Fruit fly (Drosophila melanogaster) whole organism, adult: Measurements from ENCODE around the gene Trax.

Source experiments
- CG11617 ChIP-seq: fragments of 200-800 bp; sonication (Bioruptor generic); optimal IDR thresholded peaks from 2 replicates; lab custom pipeline; 2017; ENCODE audit warnings: mild to moderate bottlenecking, missing biosample characterization, missing genetic modification reagents, missing genetic modification characterization
- CG12768 ChIP-seq: fragments of 200-800 bp; sonication (Bioruptor generic); optimal IDR thresholded peaks from 2 replicates; lab custom pipeline; 2017; ENCODE audit warnings: missing biosample characterization, missing genetic modification characterization, mild to moderate bottlenecking, moderate library complexity, missing genetic modification reagents
- CG14711 ChIP-seq: fragments of 200-800 bp; sonication (Bioruptor generic); optimal IDR thresholded peaks from 2 replicates; lab custom pipeline; 2018; ENCODE audit warnings: missing biosample characterization, mild to moderate bottlenecking, missing genetic modification characterization, moderate library complexity
- CG1620 ChIP-seq: fragments of 200-800 bp; sonication (Bioruptor generic); optimal IDR thresholded peaks from 2 replicates; lab custom pipeline; 2016; ENCODE audit warnings: missing biosample characterization, missing genetic modification characterization
- CG33017 ChIP-seq: fragments of 200-800 bp; sonication (Bioruptor generic); optimal IDR thresholded peaks from 2 replicates; lab custom pipeline; 2018; ENCODE audit warnings: missing biosample characterization, mild to moderate bottlenecking, missing genetic modification characterization, moderate library complexity
- CG5204 ChIP-seq: fragments of 200-800 bp; sonication (Bioruptor generic); optimal IDR thresholded peaks from 2 replicates; lab custom pipeline; 2016; ENCODE audit warnings: missing biosample characterization, missing genetic modification characterization
- CG7045 ChIP-seq: fragments of 200-800 bp; sonication (Bioruptor generic); optimal IDR thresholded peaks from 2 replicates; lab custom pipeline; 2017; ENCODE audit warnings: missing biosample characterization, mild to moderate bottlenecking, missing genetic modification characterization
- CG7101 ChIP-seq: fragments of 200-800 bp; sonication (Bioruptor generic); optimal IDR thresholded peaks from 2 replicates; lab custom pipeline; 2018; ENCODE audit warnings: missing biosample characterization, mild to moderate bottlenecking, missing genetic modification characterization, moderate library complexity
- Clk ChIP-seq: fragments of 200-800 bp; sonication (Bioruptor generic); optimal IDR thresholded peaks from 2 replicates; lab custom pipeline; 2017; ENCODE audit warnings: missing biosample characterization, missing genetic modification characterization
- Crg-1 ChIP-seq: fragments of 200-800 bp; sonication (Bioruptor generic); optimal IDR thresholded peaks from 2 replicates; lab custom pipeline; 2016; ENCODE audit warnings: missing biosample characterization, missing genetic modification characterization
- Hr96 ChIP-seq: fragments of 200-800 bp; sonication (Bioruptor generic); optimal IDR thresholded peaks from 2 replicates; lab custom pipeline; 2016; ENCODE audit warnings: missing biosample characterization, missing genetic modification characterization
- Mnt ChIP-seq: fragments of 200-800 bp; sonication (Bioruptor generic); optimal IDR thresholded peaks from 2 replicates; lab custom pipeline; 2016; ENCODE audit warnings: missing biosample characterization, mild to moderate bottlenecking, missing genetic modification characterization
- bab1 ChIP-seq: fragments of 200-800 bp; sonication (Bioruptor generic); optimal IDR thresholded peaks from 3 replicates; lab custom pipeline; 2019; ENCODE audit warnings: missing biosample characterization, mild to moderate bottlenecking, missing genetic modification characterization, moderate library complexity
- cic ChIP-seq: fragments of 200-800 bp; sonication (Bioruptor generic); optimal IDR thresholded peaks from 2 replicates; lab custom pipeline; 2017; ENCODE audit warnings: missing biosample characterization, mild to moderate bottlenecking, missing genetic modification characterization, moderate library complexity
- cnc ChIP-seq, 2 experiments: fragments of >200 bp; optimal IDR thresholded peaks; 2 replicates each; lab custom pipeline; 2017
- kay ChIP-seq: fragments of 200-800 bp; sonication (Bioruptor generic); peaks from one replicate; lab custom pipeline; 2016; ENCODE audit warnings: missing biosample characterization, missing genetic modification characterization, borderline replicate concordance
- ovo ChIP-seq: fragments of 200-800 bp; sonication (Bioruptor generic); optimal IDR thresholded peaks from 2 replicates; lab custom pipeline; 2016; ENCODE audit warnings: missing biosample characterization, missing genetic modification characterization
- pad ChIP-seq: fragments of 200-800 bp; sonication (Bioruptor generic); optimal IDR thresholded peaks from 3 replicates; lab custom pipeline; 2017; ENCODE audit warnings: missing biosample characterization, missing genetic modification characterization, mild to moderate bottlenecking, moderate library complexity, missing genetic modification reagents
- tj ChIP-seq: fragments of 200-800 bp; sonication (Bioruptor generic); optimal IDR thresholded peaks from 3 replicates; lab custom pipeline; 2017; ENCODE audit warnings: missing biosample characterization, mild to moderate bottlenecking, missing genetic modification characterization, moderate library complexity
- toe ChIP-seq: fragments of 200-800 bp; sonication (Bioruptor generic); optimal IDR thresholded peaks from 2 replicates; lab custom pipeline; 2016; ENCODE audit warnings: missing biosample characterization, missing genetic modification characterization

Gene Trax

dm6 chr3R:15402654-15403053 lies 41.2 kb downstream of the Trax start:
- TF ChIP-seq CG7101 (tag; lab: Kevin White, UChicago) (peak; percentile 53), Mnt (GFP tag; lab: Kevin White, UChicago) (peak; percentile 1), CG33017 (tag; lab: Kevin White, UChicago) (peak; percentile 38), CG14711 (tag; lab: Kevin White, UChicago) (peak; percentile 41), CG1620 (no peak), CG12768 (GFP tag; lab: Kevin White, UChicago) (peak; percentile 84), Clk (GFP tag; lab: Kevin White, UChicago) (peak; percentile 46), kay (GFP tag; lab: Kevin White, UChicago) (peak; percentile 83), cnc (optimal IDR thresholded peaks at IDR 0.05; lab: Kevin White, UChicago) (no peak), CG11617 (GFP tag; lab: Kevin White, UChicago) (peak; percentile 14), CG5204 (GFP tag; lab: Kevin White, UChicago) (peak; percentile 26), Crg-1 (GFP tag; lab: Kevin White, UChicago) (no peak), Hr96 (GFP tag; lab: Kevin White, UChicago) (no peak), CG7045 (GFP tag; lab: Kevin White, UChicago) (peak; percentile 85), cic (GFP tag; lab: Kevin White, UChicago) (peak; percentile 82), pad (GFP tag; lab: Kevin White, UChicago) (peak; percentile 51), toe (GFP tag; lab: Kevin White, UChicago) (peak; percentile 65), tj (GFP tag; lab: Kevin White, UChicago) (no peak), bab1 (no peak), ovo (peak; percentile 2)

DNA sequence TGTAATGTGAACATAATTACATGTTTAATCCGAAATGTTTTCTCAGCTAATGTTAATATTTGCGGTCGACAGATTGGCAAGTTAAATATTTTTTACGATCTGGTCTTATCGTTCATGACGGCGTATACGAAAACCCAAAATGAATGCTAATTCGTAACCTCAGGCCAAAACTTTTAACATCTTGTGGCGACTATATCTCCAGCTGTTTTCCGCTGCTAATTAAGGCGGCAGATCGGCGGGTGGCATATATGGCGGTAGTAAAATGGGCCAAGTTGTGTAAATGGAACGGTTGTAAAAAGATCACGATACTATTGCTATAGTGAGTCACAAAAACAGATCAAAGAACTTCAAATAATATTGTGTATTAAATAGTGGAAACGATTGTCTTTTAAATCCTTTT lies 44.9 kb downstream of the Trax start:
- no peak for TF ChIP-seq CG11617 (GFP tag; lab: Kevin White, UChicago)
- no peak for TF ChIP-seq toe (GFP tag; lab: Kevin White, UChicago)

DNA sequence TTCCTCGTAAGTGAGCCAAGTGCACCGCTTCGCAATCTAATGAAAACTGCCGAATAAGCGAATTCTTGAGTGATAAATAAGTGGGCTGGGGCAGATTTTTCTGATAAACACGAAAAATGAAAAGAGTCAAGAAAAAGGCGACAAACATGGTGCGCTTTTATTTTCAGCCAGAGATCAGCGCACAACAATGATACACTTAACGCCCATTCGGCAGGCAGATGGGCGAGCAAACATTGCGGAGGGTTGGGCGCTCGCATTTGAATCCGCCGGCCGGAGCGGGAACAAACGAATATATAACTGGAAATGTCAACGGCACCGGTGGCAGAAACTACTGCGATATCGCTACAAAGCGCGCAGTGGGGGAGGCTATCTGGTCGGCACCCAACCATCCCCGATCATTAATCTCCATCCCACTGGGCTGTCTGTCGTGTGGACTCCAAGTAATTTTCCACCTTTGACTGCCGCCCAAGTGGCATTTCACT lies 45.6 kb downstream of the Trax start, which contains the start of gene CG6125:
Gene CG6125 (minus strand): TSS at position 51 of the 482 bp plus-strand sequence.
- TF ChIP-seq cic (GFP tag; lab: Kevin White, UChicago) = peak; percentile 8
- TF ChIP-seq CG12768 (GFP tag; lab: Kevin White, UChicago) = peak; percentile 69
- no peak for TF ChIP-seq CG7101 (tag; lab: Kevin White, UChicago)
- TF ChIP-seq Crg-1 (GFP tag; lab: Kevin White, UChicago) = no peak
- no peak for TF ChIP-seq kay (GFP tag; lab: Kevin White, UChicago)

DNA sequence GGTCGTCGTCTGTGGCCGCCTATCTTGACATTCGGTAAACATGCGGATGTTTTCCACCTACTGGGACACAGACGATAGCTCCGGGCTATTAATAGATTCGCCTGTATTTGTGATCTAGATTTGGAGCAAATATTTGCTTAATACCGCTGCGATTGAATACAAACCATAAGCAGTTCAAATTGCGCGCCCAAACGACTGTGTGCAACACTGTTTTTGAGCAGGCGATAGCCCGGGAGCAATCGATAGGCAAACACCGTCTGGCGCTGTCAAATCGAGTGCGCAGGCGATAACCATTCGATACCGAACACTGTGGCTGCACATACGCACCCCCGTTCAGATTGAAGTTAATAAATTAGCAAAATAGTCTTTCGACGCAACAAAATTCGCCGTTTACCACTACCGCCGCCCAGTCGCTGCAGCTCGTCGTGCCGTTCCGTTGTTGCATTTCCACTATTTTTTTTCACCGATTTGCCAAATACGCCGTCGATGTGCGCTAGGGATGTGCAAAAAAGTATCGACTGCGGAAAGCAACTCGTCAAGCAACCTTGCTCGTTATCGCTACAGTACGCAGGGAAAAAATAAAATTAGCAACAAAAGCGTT lies 46.7 kb downstream of the Trax start, which contains the start of gene Atx2:
Gene Atx2 (plus strand): TSS at position 293 of the 601 bp plus-strand sequence.
- TF ChIP-seq CG7101 (tag; lab: Kevin White, UChicago) (peak; percentile 57), bab1 (peak; percentile 62), Clk (GFP tag; lab: Kevin White, UChicago) (no peak), cic (GFP tag; lab: Kevin White, UChicago) (peak; percentile 32), toe (GFP tag; lab: Kevin White, UChicago) (peak; percentile 56), kay (GFP tag; lab: Kevin White, UChicago) (no peak), Mnt (GFP tag; lab: Kevin White, UChicago) (peak; percentile 49), CG14711 (tag; lab: Kevin White, UChicago) (peak; percentile 41), cnc (optimal IDR thresholded peaks at IDR 0.05; lab: Kevin White, UChicago) (no peak), tj (GFP tag; lab: Kevin White, UChicago) (peak; percentile 44), CG1620 (peak; percentile 64), CG11617 (GFP tag; lab: Kevin White, UChicago) (peak; percentile 20), CG7045 (GFP tag; lab: Kevin White, UChicago) (no peak), Crg-1 (GFP tag; lab: Kevin White, UChicago) (peak; percentile 80), CG12768 (GFP tag; lab: Kevin White, UChicago) (no peak), CG33017 (tag; lab: Kevin White, UChicago) (no peak), ovo (peak; percentile 38), pad (GFP tag; lab: Kevin White, UChicago) (peak; percentile 31), CG5204 (GFP tag; lab: Kevin White, UChicago) (peak; percentile 29), Hr96 (GFP tag; lab: Kevin White, UChicago) (peak; percentile 62)

- no peak for TF ChIP-seq CG12768 (GFP tag; lab: Kevin White, UChicago)
- TF ChIP-seq Crg-1 (GFP tag; lab: Kevin White, UChicago) = no peak
- TF ChIP-seq tj (GFP tag; lab: Kevin White, UChicago) = no peak
- no peak for TF ChIP-seq toe (GFP tag; lab: Kevin White, UChicago)
- no peak for TF ChIP-seq CG11617 (GFP tag; lab: Kevin White, UChicago)
- TF ChIP-seq kay (GFP tag; lab: Kevin White, UChicago) = no peak
- TF ChIP-seq CG7045 (GFP tag; lab: Kevin White, UChicago) = no peak
- TF ChIP-seq CG14711 (tag; lab: Kevin White, UChicago) = no peak
- TF ChIP-seq cic (GFP tag; lab: Kevin White, UChicago) = no peak
- TF ChIP-seq CG7101 (tag; lab: Kevin White, UChicago) = no peak
- TF ChIP-seq CG5204 (GFP tag; lab: Kevin White, UChicago) = no peak
- no peak for TF ChIP-seq Mnt (GFP tag; lab: Kevin White, UChicago)
- no peak for TF ChIP-seq ovo
- no peak for TF ChIP-seq cnc (optimal IDR thresholded peaks at IDR 0.05; lab: Kevin White, UChicago)
Measured at dm6 chr3R:15409110-15409771, 47.7 kb downstream of the Trax start.
